Worm (Caenorhabditis elegans) whole organism, L3 larva: ENCODE measurements around the gene C33B4.4.
A peak's percentile ranks its signal among the peaks of the same experiment; 100 is the strongest.

Source experiments
- R02D3.7 ChIP-seq: fragments of 150-350 bp; optimal IDR thresholded peaks from 2 replicates; lab custom pipeline; 2014; ENCODE audit warnings: missing biosample characterization, missing genetic modification characterization
- ZK546.5 ChIP-seq: sonication (generic microtip); optimal IDR thresholded peaks from 2 replicates; lab custom pipeline; 2017; ENCODE audit warnings: missing biosample characterization, missing genetic modification characterization
- aly-2 ChIP-seq: fragments of 150-350 bp; optimal IDR thresholded peaks from 2 replicates; lab custom pipeline; 2014; ENCODE audit warnings: missing biosample characterization, missing genetic modification characterization
- ama-1 ChIP-seq: fragments of 150-350 bp; optimal IDR thresholded peaks from 2 replicates; lab custom pipeline; 2018
- ceh-16 ChIP-seq: sonication (generic microtip); optimal IDR thresholded peaks from 2 replicates; lab custom pipeline; 2017; ENCODE audit warnings: missing biosample characterization, missing genetic modification characterization
- ceh-28 ChIP-seq: fragments of 150-350 bp; optimal IDR thresholded peaks from 2 replicates; lab custom pipeline; 2014; ENCODE audit warnings: missing biosample characterization, missing genetic modification reagents, missing genetic modification characterization
- egl-27 ChIP-seq: sonication (generic microtip); optimal IDR thresholded peaks from 4 replicates; lab custom pipeline; 2017; ENCODE audit warnings: missing biosample characterization, missing genetic modification reagents, missing genetic modification characterization
- elt-1 ChIP-seq: fragments of 150-350 bp; optimal IDR thresholded peaks from 2 replicates; lab custom pipeline; 2014; ENCODE audit warnings: missing biosample characterization, missing genetic modification characterization
- elt-3 ChIP-seq, 3 experiments: fragments of 150-350 bp in 1 of 3; sonication (generic microtip) in 2 of 3; optimal IDR thresholded peaks; 2 replicates in 2 of 3; 4 replicates in 1 of 3; lab custom pipeline; 2014 to 2017; ENCODE audit warnings: missing biosample characterization in 3 of 3, missing genetic modification characterization in 3 of 3
- eor-1 ChIP-seq, 2 experiments: fragments of 150-350 bp; optimal IDR thresholded peaks; 2 replicates each; lab custom pipeline; 2014 to 2018; ENCODE audit warnings: missing biosample characterization in 2 of 2, missing genetic modification characterization in 2 of 2
- fkh-10 ChIP-seq: sonication (generic microtip); optimal IDR thresholded peaks from 2 replicates; lab custom pipeline; 2017; ENCODE audit warnings: missing biosample characterization, missing genetic modification reagents, missing genetic modification characterization
- fkh-2 ChIP-seq: fragments of 150-350 bp; optimal IDR thresholded peaks from 2 replicates; lab custom pipeline; 2014; ENCODE audit warnings: missing biosample characterization, missing genetic modification reagents, missing genetic modification characterization
- fos-1 ChIP-seq: fragments of 150-350 bp; optimal IDR thresholded peaks from 2 replicates; lab custom pipeline; 2014; ENCODE audit warnings: missing biosample characterization, missing genetic modification characterization
- hmg-11 ChIP-seq: sonication (generic microtip); optimal IDR thresholded peaks from 2 replicates; lab custom pipeline; 2016; ENCODE audit warnings: missing genetic modification characterization, missing compliant biosample characterization
- jun-1 ChIP-seq: fragments of 150-350 bp; optimal IDR thresholded peaks from 2 replicates; lab custom pipeline; 2014; ENCODE audit warnings: missing biosample characterization, missing genetic modification reagents, missing genetic modification characterization
- lin-15B ChIP-seq: fragments of 150-350 bp; optimal IDR thresholded peaks from 2 replicates; lab custom pipeline; 2014; ENCODE audit warnings: missing biosample characterization, missing genetic modification characterization
- lin-39 ChIP-seq: fragments of 150-350 bp; optimal IDR thresholded peaks from 2 replicates; lab custom pipeline; 2018; ENCODE audit warnings: missing biosample characterization, missing genetic modification reagents, missing genetic modification characterization
- mml-1 ChIP-seq: fragments of 150-350 bp; sonication (generic microtip); optimal IDR thresholded peaks from 3 replicates; lab custom pipeline; 2014; ENCODE audit warnings: missing biosample characterization, missing genetic modification characterization
- nfya-1 ChIP-seq: sonication (generic microtip); optimal IDR thresholded peaks from 2 replicates; lab custom pipeline; 2017; ENCODE audit warnings: missing genetic modification characterization, mild to moderate bottlenecking, missing compliant biosample characterization, antibody characterized with exemption, moderate library complexity; ENCODE audit not compliant: insufficient read depth
- nhr-11 ChIP-seq: fragments of 150-350 bp; optimal IDR thresholded peaks from 2 replicates; lab custom pipeline; 2014; ENCODE audit warnings: missing biosample characterization, missing genetic modification characterization
- nhr-12 ChIP-seq: fragments of 150-350 bp; optimal IDR thresholded peaks from 2 replicates; lab custom pipeline; 2014; ENCODE audit warnings: missing biosample characterization, missing genetic modification characterization
- nhr-23 ChIP-seq: fragments of 150-350 bp; optimal IDR thresholded peaks from 2 replicates; lab custom pipeline; 2014; ENCODE audit warnings: missing biosample characterization, missing genetic modification reagents, missing genetic modification characterization
- nhr-25 ChIP-seq: sonication (generic microtip); optimal IDR thresholded peaks from 2 replicates; lab custom pipeline; 2017; ENCODE audit warnings: missing biosample characterization, missing genetic modification characterization
- nhr-28 ChIP-seq: fragments of 150-350 bp; optimal IDR thresholded peaks from 2 replicates; lab custom pipeline; 2014; ENCODE audit warnings: missing biosample characterization, missing genetic modification characterization
- nhr-43 ChIP-seq: sonication (generic microtip); optimal IDR thresholded peaks from 2 replicates; lab custom pipeline; 2016; ENCODE audit warnings: mild to moderate bottlenecking, missing genetic modification characterization, missing compliant biosample characterization; ENCODE audit not compliant: poor library complexity, severe bottlenecking
- nhr-76 ChIP-seq: fragments of 150-350 bp; sonication (generic microtip); optimal IDR thresholded peaks from 5 replicates; lab custom pipeline; 2014; ENCODE audit warnings: missing biosample characterization, missing genetic modification characterization
- nhr-77 ChIP-seq: fragments of 150-350 bp; optimal IDR thresholded peaks from 2 replicates; lab custom pipeline; 2014; ENCODE audit warnings: missing biosample characterization, missing genetic modification characterization
- pha-4 ChIP-seq: fragments of 150-350 bp; optimal IDR thresholded peaks from 2 replicates; lab custom pipeline; 2014; ENCODE audit warnings: missing biosample characterization, missing genetic modification reagents, missing genetic modification characterization
- pqm-1 ChIP-seq: fragments of 150-350 bp; optimal IDR thresholded peaks from 2 replicates; lab custom pipeline; 2017; ENCODE audit warnings: missing biosample characterization, missing genetic modification characterization, inconsistent platforms
- sea-2 ChIP-seq: fragments of 150-350 bp; sonication (generic microtip); optimal IDR thresholded peaks from 4 replicates; lab custom pipeline; 2014; ENCODE audit warnings: missing biosample characterization, missing genetic modification reagents, missing genetic modification characterization
- skn-1 ChIP-seq: fragments of 150-350 bp; optimal IDR thresholded peaks from 2 replicates; lab custom pipeline; 2014; ENCODE audit warnings: missing biosample characterization, missing genetic modification characterization
- snpc-4 ChIP-seq: fragments of 150-350 bp; optimal IDR thresholded peaks from 2 replicates; lab custom pipeline; 2014; ENCODE audit warnings: missing biosample characterization, missing genetic modification characterization
- tbx-2 ChIP-seq: sonication (generic microtip); optimal IDR thresholded peaks from 2 replicates; lab custom pipeline; 2016; ENCODE audit warnings: mild to moderate bottlenecking, missing genetic modification characterization, missing compliant biosample characterization
- zag-1 ChIP-seq: fragments of 150-350 bp; optimal IDR thresholded peaks from 2 replicates; lab custom pipeline; 2014; ENCODE audit warnings: missing biosample characterization, missing genetic modification characterization
- ztf-11 ChIP-seq: fragments of 150-350 bp; optimal IDR thresholded peaks from 2 replicates; lab custom pipeline; 2014; ENCODE audit warnings: missing biosample characterization, missing genetic modification characterization

The C33B4.4 gene

ce11 chrII:11339507-11339906 lies 43.7 kb downstream of the C33B4.4 start, which contains the start of gene rmd-3:
TSS of gene rmd-3 (minus strand) at chrII:11339607.
- TF ChIP-seq sea-2 (GFP tag; lab: Kevin White, UChicago) (no peak), pqm-1 (no peak), nhr-28 (tag; lab: Kevin White, UChicago) (no peak), nhr-23 (tag; lab: Kevin White, UChicago) (no peak), lin-15B (no peak), elt-1 (no peak)

- no peak for TF ChIP-seq ceh-28 (tag; lab: Kevin White, UChicago)
- peak; percentile 4 for TF ChIP-seq nhr-25
- TF ChIP-seq nhr-23 (tag; lab: Kevin White, UChicago) = peak; percentile 52
- TF ChIP-seq mml-1 (tag; lab: Kevin White, UChicago) = no peak
- TF ChIP-seq snpc-4 (tag; lab: Kevin White, UChicago) = no peak
- TF ChIP-seq tbx-2 = no peak
- peak in 1 of 3 experiments; percentile 72 for TF ChIP-seq elt-3 (tag; optimal IDR thresholded peaks at IDR 0.05; lab: Kevin White, UChicago)
- TF ChIP-seq nfya-1 (tag; lab: Kevin White, UChicago) = no peak
- peak; percentile 61 for TF ChIP-seq ama-1 (lab: Kevin White, UChicago)
- peak; percentile 43 for TF ChIP-seq nhr-43 (tag; lab: Kevin White, UChicago)
- no peak for TF ChIP-seq nhr-76
- TF ChIP-seq egl-27 (tag; lab: Kevin White, UChicago) = no peak
- no peak for TF ChIP-seq nhr-11
These were observed 45.7 kb downstream of the C33B4.4 start, which contains the start of gene sqt-1 for ce11 chrII:11337497-11338040. TSS of gene sqt-1 (minus strand) at chrII:11337837.

- TF ChIP-seq nhr-77 (tag; lab: Kevin White, UChicago) (no peak), R02D3.7 (no peak), nhr-43 (tag; lab: Kevin White, UChicago) (peak; percentile 23), elt-1 (no peak), ama-1 (lab: Kevin White, UChicago) (peak; percentile 28), egl-27 (tag; lab: Kevin White, UChicago) (no peak), skn-1 (tag; lab: Kevin White, UChicago) (no peak), fkh-10 (GFP tag; lab: Kevin White, UChicago) (no peak), hmg-11 (tag; lab: Kevin White, UChicago) (no peak)
These were observed 46.5 kb downstream of the C33B4.4 start for ce11 chrII:11336640-11337241.

ce11 chrII:11336163-11336562 lies 47.1 kb downstream of the C33B4.4 start:
- TF ChIP-seq nhr-43 (tag; lab: Kevin White, UChicago) (peak; percentile 72), nhr-28 (tag; lab: Kevin White, UChicago) (peak; percentile 7), fkh-2 (tag; lab: Kevin White, UChicago) (no peak), tbx-2 (peak; percentile 33), elt-3 (tag; optimal IDR thresholded peaks at IDR 0.05; lab: Kevin White, UChicago) (peak in 1 of 3 experiments; percentile 75), nhr-23 (tag; lab: Kevin White, UChicago) (peak; percentile 71), jun-1 (tag; lab: Kevin White, UChicago) (no peak)

- TF ChIP-seq pha-4 (tag; lab: Kevin White, UChicago) (no peak), nhr-77 (tag; lab: Kevin White, UChicago) (no peak), nhr-76 (no peak), eor-1 (tag; optimal IDR thresholded peaks at IDR 0.05; lab: Kevin White, UChicago) (no peak), fkh-10 (GFP tag; lab: Kevin White, UChicago) (peak; percentile 67), ztf-11 (tag; lab: Kevin White, UChicago) (no peak), nhr-12 (tag; lab: Kevin White, UChicago) (no peak), zag-1 (tag; lab: Kevin White, UChicago) (no peak), fos-1 (tag; lab: Kevin White, UChicago) (no peak), lin-39 (tag; lab: Kevin White, UChicago) (peak; percentile 9), snpc-4 (tag; lab: Kevin White, UChicago) (no peak), aly-2 (tag; lab: Kevin White, UChicago) (no peak), ZK546.5 (tag; lab: Kevin White, UChicago) (no peak), ceh-16 (tag; lab: Kevin White, UChicago) (no peak)
These were observed 47.6 kb downstream of the C33B4.4 start for ce11 chrII:11335670-11336069.
